Worm (Caenorhabditis elegans) whole organism, L4 larva: ENCODE measurements around the gene Y25C1A.13.

ENCODE experiments used
- D1046.2 ChIP-seq: fragments of 200-800 bp; sonication (Bioruptor generic); IDR thresholded peaks from 2 replicates; pipeline ENCODE4 v1.3.6; 2022; ENCODE audit warnings: missing genetic modification characterization, missing compliant biosample characterization
- F37D6.2 ChIP-seq: sonication (generic microtip); optimal IDR thresholded peaks from 2 replicates; lab custom pipeline; 2016; ENCODE audit warnings: mild to moderate bottlenecking, missing genetic modification characterization, missing compliant biosample characterization
- R02D3.7 ChIP-seq: fragments of 150-350 bp; sonication (generic microtip); optimal IDR thresholded peaks from 3 replicates; lab custom pipeline; 2014; ENCODE audit warnings: missing biosample characterization, missing genetic modification characterization
- T20F7.1 ChIP-seq: fragments of 200-800 bp; sonication (Bioruptor generic); optimal IDR thresholded peaks from 2 replicates; lab custom pipeline; 2018; ENCODE audit warnings: mild to moderate bottlenecking, missing genetic modification characterization, missing compliant biosample characterization
- Y75B8A.6 ChIP-seq: fragments of 200-800 bp; sonication (Bioruptor generic); IDR thresholded peaks from 2 replicates; pipeline ENCODE4 v1.3.6; 2022; ENCODE audit warnings: missing genetic modification reagents, missing genetic modification characterization, missing compliant biosample characterization
- ZK546.5 ChIP-seq, 2 experiments: sonication (generic microtip); optimal IDR thresholded peaks; 2 replicates each; lab custom pipeline; 2017; ENCODE audit warnings: missing biosample characterization in 2 of 2, missing genetic modification characterization in 2 of 2
- aly-2 ChIP-seq: sonication (generic microtip); optimal IDR thresholded peaks from 2 replicates; lab custom pipeline; 2018; ENCODE audit warnings: missing biosample characterization, missing genetic modification characterization
- ama-1 ChIP-seq: fragments of 150-350 bp; optimal IDR thresholded peaks from 2 replicates; lab custom pipeline; 2014; ENCODE audit warnings: inconsistent platforms, mixed read lengths
- ceh-28 ChIP-seq: fragments of 150-350 bp; optimal IDR thresholded peaks from 2 replicates; lab custom pipeline; 2014; ENCODE audit warnings: missing biosample characterization, missing genetic modification reagents, missing genetic modification characterization
- cey-2 ChIP-seq: sonication (generic microtip); optimal IDR thresholded peaks from 3 replicates; lab custom pipeline; 2017; ENCODE audit warnings: missing genetic modification characterization, mild to moderate bottlenecking, missing compliant biosample characterization, antibody characterized with exemption, borderline replicate concordance; ENCODE audit not compliant: insufficient read depth
- daf-16 ChIP-seq, 3 experiments: sonication (generic microtip); optimal IDR thresholded peaks; 2 replicates each; lab custom pipeline; 2016 to 2017; ENCODE audit warnings: missing genetic modification characterization in 3 of 3, missing genetic modification reagents in 3 of 3, mild to moderate bottlenecking in 2 of 3, missing compliant biosample characterization in 2 of 3, missing biosample characterization in 1 of 3, moderate library complexity in 1 of 3
- daf-8 ChIP-seq: fragments of 200-800 bp; sonication (Bioruptor generic); IDR thresholded peaks from 2 replicates; pipeline ENCODE4 v1.3.6; 2022; ENCODE audit warnings: missing genetic modification characterization, missing compliant biosample characterization
- dmd-6 ChIP-seq: fragments of 200-800 bp; sonication (Bioruptor generic); IDR thresholded peaks from 2 replicates; pipeline ENCODE4 v1.3.6; 2022; ENCODE audit warnings: missing genetic modification reagents, missing genetic modification characterization, missing compliant biosample characterization
- dmd-9 ChIP-seq: fragments of 200-800 bp; sonication (Bioruptor generic); IDR thresholded peaks from 2 replicates; pipeline ENCODE4 v1.3.6; 2022; ENCODE audit warnings: missing genetic modification reagents, missing genetic modification characterization, missing compliant biosample characterization
- dpl-1 ChIP-seq: fragments of 150-350 bp; optimal IDR thresholded peaks from 2 replicates; lab custom pipeline; 2014; ENCODE audit warnings: missing biosample characterization, missing genetic modification reagents, missing genetic modification characterization
- egl-43 ChIP-seq: fragments of 200-800 bp; sonication (Bioruptor generic); IDR thresholded peaks from 2 replicates; pipeline ENCODE4 v1.3.6; 2022; ENCODE audit warnings: missing genetic modification reagents, missing genetic modification characterization, missing compliant biosample characterization
- fkh-10 ChIP-seq: fragments of 150-350 bp; optimal IDR thresholded peaks from 2 replicates; lab custom pipeline; 2014; ENCODE audit warnings: missing biosample characterization, missing genetic modification reagents, missing genetic modification characterization
- hlh-11 ChIP-seq: fragments of 200-800 bp; sonication (Bioruptor generic); optimal IDR thresholded peaks from 2 replicates; lab custom pipeline; 2018; ENCODE audit warnings: mild to moderate bottlenecking, missing genetic modification characterization, missing compliant biosample characterization
- hlh-30 ChIP-seq: sonication (generic microtip); optimal IDR thresholded peaks from 2 replicates; lab custom pipeline; 2017; ENCODE audit warnings: antibody characterized with exemption, mild to moderate bottlenecking, missing genetic modification characterization, missing compliant biosample characterization; ENCODE audit not compliant: insufficient read depth
- hmg-1.1 ChIP-seq: fragments of 200-800 bp; sonication (Bioruptor generic); IDR thresholded peaks from 2 replicates; pipeline ENCODE4 v1.3.6; 2022; ENCODE audit warnings: missing genetic modification reagents, missing genetic modification characterization, missing compliant biosample characterization
- jun-1 ChIP-seq: fragments of 150-350 bp; optimal IDR thresholded peaks from 2 replicates; lab custom pipeline; 2014; ENCODE audit warnings: missing biosample characterization, missing genetic modification reagents, missing genetic modification characterization
- lin-15B ChIP-seq: fragments of 150-350 bp; sonication (generic microtip); optimal IDR thresholded peaks from 3 replicates; lab custom pipeline; 2014; ENCODE audit warnings: missing biosample characterization, missing genetic modification characterization
- lin-29 ChIP-seq: fragments of 200-800 bp; sonication (Bioruptor generic); IDR thresholded peaks from 2 replicates; pipeline ENCODE4 v1.3.6; 2022; ENCODE audit warnings: missing genetic modification reagents, missing genetic modification characterization, missing compliant biosample characterization
- lin-38 ChIP-seq: fragments of 200-800 bp; sonication (Bioruptor generic); IDR thresholded peaks from 2 replicates; pipeline ENCODE4 v1.3.6; 2022; ENCODE audit warnings: missing genetic modification reagents, missing genetic modification characterization, missing compliant biosample characterization
- lin-39 ChIP-seq: fragments of 150-350 bp; optimal IDR thresholded peaks from 2 replicates; lab custom pipeline; 2014; ENCODE audit warnings: missing biosample characterization, missing genetic modification reagents, missing genetic modification characterization
- mdl-1 ChIP-seq, 2 experiments: fragments of 150-350 bp in 1 of 2; sonication (generic microtip) in 1 of 2; optimal IDR thresholded peaks; 2 replicates each; lab custom pipeline; 2014 to 2017; ENCODE audit warnings: missing biosample characterization in 2 of 2, missing genetic modification characterization in 2 of 2
- mep-1 ChIP-seq: fragments of 150-350 bp; sonication (generic microtip); optimal IDR thresholded peaks from 3 replicates; lab custom pipeline; 2014; ENCODE audit warnings: missing biosample characterization, missing genetic modification characterization
- mes-2 ChIP-seq: sonication (generic microtip); optimal IDR thresholded peaks from 2 replicates; lab custom pipeline; 2016; ENCODE audit warnings: missing genotype, mild to moderate bottlenecking, missing genetic modification characterization, missing compliant biosample characterization; ENCODE audit not compliant: poor library complexity, severe bottlenecking
- nhr-10 ChIP-seq: fragments of 150-350 bp; optimal IDR thresholded peaks from 2 replicates; lab custom pipeline; 2014; ENCODE audit warnings: missing biosample characterization, missing genetic modification characterization
- nhr-76 ChIP-seq: fragments of 150-350 bp; optimal IDR thresholded peaks from 2 replicates; lab custom pipeline; 2014; ENCODE audit warnings: missing biosample characterization, missing genetic modification characterization
- nhr-77 ChIP-seq: fragments of 150-350 bp; optimal IDR thresholded peaks from 2 replicates; lab custom pipeline; 2014; ENCODE audit warnings: missing biosample characterization, missing genetic modification characterization
- pqm-1 ChIP-seq: sonication (generic microtip); optimal IDR thresholded peaks from 2 replicates; lab custom pipeline; 2017; ENCODE audit warnings: missing biosample characterization, missing genetic modification characterization
- sdz-12 ChIP-seq: fragments of 200-800 bp; sonication (Bioruptor generic); optimal IDR thresholded peaks from 2 replicates; lab custom pipeline; 2018; ENCODE audit warnings: mild to moderate bottlenecking, missing genetic modification characterization, missing compliant biosample characterization
- spr-1 ChIP-seq: sonication (generic microtip); optimal IDR thresholded peaks from 2 replicates; lab custom pipeline; 2016; ENCODE audit warnings: mild to moderate bottlenecking, missing genetic modification characterization, missing compliant biosample characterization
- unc-130 ChIP-seq: sonication (generic microtip); optimal IDR thresholded peaks from 2 replicates; lab custom pipeline; 2016; ENCODE audit warnings: missing genetic modification reagents, missing genetic modification characterization, missing compliant biosample characterization
- zfp-2 ChIP-seq: sonication (generic microtip); optimal IDR thresholded peaks from 2 replicates; lab custom pipeline; 2016; ENCODE audit warnings: mild to moderate bottlenecking, missing genetic modification characterization, missing compliant biosample characterization
- ztf-11 ChIP-seq: fragments of 150-350 bp; optimal IDR thresholded peaks from 2 replicates; lab custom pipeline; 2014; ENCODE audit warnings: missing biosample characterization, missing genetic modification characterization

The Y25C1A.13 gene

DNA sequence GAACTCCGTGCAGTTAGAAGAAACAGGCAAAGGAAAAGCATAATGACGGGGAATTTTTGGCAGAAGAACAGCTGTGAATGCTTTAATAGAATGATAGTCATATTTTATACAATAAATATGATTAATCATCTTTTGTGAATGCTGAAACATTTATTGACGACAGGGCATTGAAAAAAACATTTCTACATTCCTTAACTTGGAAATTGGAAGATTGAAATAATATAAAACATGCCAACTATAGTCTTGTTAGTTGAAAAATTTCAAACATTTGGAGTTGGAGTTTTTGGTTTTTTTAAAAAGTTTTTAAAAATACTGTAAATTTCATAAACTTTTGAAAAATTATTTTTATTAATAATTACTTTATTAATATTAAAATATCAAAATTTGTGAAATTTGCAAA, 14.2 kb downstream of the Y25C1A.13 start, which contains the start of gene Y25C1A.14:
Gene Y25C1A.14 (minus strand): TSS at position 101 of the 400 bp plus-strand sequence.
- TF ChIP-seq nhr-76 (tag; lab: Kevin White, UChicago) (no peak), daf-8 (GFP tag; lab: Robert Waterston, UW) (no peak), lin-29 (no peak), lin-15B (tag; lab: Kevin White, UChicago) (no peak), lin-39 (tag; lab: Kevin White, UChicago) (no peak), ceh-28 (tag; lab: Kevin White, UChicago) (no peak), ztf-11 (tag; lab: Kevin White, UChicago) (no peak), D1046.2 (GFP tag; lab: Robert Waterston, UW) (no peak), lin-38 (GFP tag; lab: Robert Waterston, UW) (no peak), ZK546.5 (tag; optimal IDR thresholded peaks at IDR 0.05; lab: Kevin White, UChicago) (no peak), jun-1 (tag; lab: Kevin White, UChicago) (no peak), F37D6.2 (tag; lab: Kevin White, UChicago) (no peak), pqm-1 (no peak), fkh-10 (no peak), unc-130 (GFP tag; lab: Kevin White, UChicago) (no peak), hlh-30 (tag; lab: Kevin White, UChicago) (no peak), aly-2 (tag; lab: Kevin White, UChicago) (no peak), hlh-11 (tag; lab: Kevin White, UChicago) (no peak), R02D3.7 (no peak)
- TF ChIP-seq, all 104 proteins: peak for 0

DNA sequence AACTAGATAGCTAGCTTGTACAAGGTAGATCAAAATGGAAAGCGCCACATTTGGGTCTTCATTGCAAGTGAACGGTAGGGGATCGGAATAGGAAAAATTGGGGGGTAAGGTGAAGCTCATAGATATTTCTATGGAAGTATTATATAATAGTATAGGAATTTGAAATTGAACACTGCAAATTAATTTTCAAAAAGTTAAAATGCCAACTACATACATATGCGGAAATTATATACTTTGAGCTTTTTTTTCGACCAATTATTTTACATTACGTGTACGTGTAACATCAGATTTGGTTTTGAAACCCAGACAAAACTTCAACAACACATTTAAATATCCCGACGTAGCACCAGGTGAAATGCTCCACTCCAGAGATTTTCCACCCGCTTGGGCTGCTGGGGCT, 15.0 kb downstream of the Y25C1A.13 start, which contains the start of gene srg-23:
Gene srg-23 (minus strand): TSS at position 101 of the 400 bp plus-strand sequence.
- TF ChIP-seq R02D3.7 = no peak
- TF ChIP-seq cey-2 = no peak
- no peak for TF ChIP-seq daf-16 (GFP tag; optimal IDR thresholded peaks at IDR 0.05; lab: Kevin White, UChicago)
- TF ChIP-seq daf-16 (tag; optimal IDR thresholded peaks at IDR 0.05; lab: Kevin White, UChicago) = no peak
- TF ChIP-seq dmd-6 = no peak
- no peak for TF ChIP-seq T20F7.1 (GFP tag; lab: Kevin White, UChicago)
- TF ChIP-seq lin-38 (GFP tag; lab: Robert Waterston, UW) = no peak

ce11 chrII:3093352-3093751, 17.7 kb downstream of the Y25C1A.13 start, which contains the start of gene srg-22:
Gene srg-22, minus strand, starts transcription at chrII:3093452.
- TF ChIP-seq spr-1 (tag; lab: Kevin White, UChicago) (no peak), egl-43 (GFP tag; lab: Robert Waterston, UW) (no peak), dmd-9 (GFP tag; lab: Robert Waterston, UW) (no peak), dpl-1 (GFP tag; lab: Kevin White, UChicago) (no peak), zfp-2 (tag; lab: Kevin White, UChicago) (no peak), mdl-1 (tag; optimal IDR thresholded peaks at IDR 0.05; lab: Kevin White, UChicago) (no peak), sdz-12 (GFP tag; lab: Kevin White, UChicago) (no peak), ztf-11 (tag; lab: Kevin White, UChicago) (no peak)

DNA sequence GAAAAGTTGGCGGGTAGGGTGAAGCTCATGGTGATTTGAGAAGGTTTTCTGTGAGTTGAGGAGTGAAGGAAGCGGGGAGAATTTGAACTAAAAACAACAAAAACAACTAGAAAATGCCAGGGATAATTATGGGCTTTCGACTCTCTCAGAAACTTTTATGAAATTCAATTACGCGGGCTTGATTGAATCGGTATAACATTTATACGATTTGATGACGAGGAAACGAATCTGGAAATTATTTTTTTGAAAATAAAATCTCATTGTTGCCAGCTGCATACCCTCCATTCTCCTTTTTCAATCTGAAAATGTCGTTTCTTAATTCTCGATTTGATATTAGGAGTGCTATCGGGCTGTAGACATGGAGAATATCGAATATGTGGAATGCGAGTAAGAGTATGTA, 19.8 kb downstream of the Y25C1A.13 start, which contains the start of gene srg-21:
Gene srg-21 (minus strand): TSS at position 101 of the 400 bp plus-strand sequence.
- TF ChIP-seq hmg-1.1 (GFP tag; lab: Robert Waterston, UW) (no peak), nhr-77 (tag; lab: Kevin White, UChicago) (no peak), ama-1 (lab: Kevin White, UChicago) (no peak), mep-1 (tag; lab: Kevin White, UChicago) (no peak), dmd-6 (no peak), mes-2 (no peak), Y75B8A.6 (no peak), nhr-10 (tag; lab: Kevin White, UChicago) (no peak)
